Worm (Caenorhabditis elegans): Measurements from ENCODE around the gene T07F12.4.

DNA sequence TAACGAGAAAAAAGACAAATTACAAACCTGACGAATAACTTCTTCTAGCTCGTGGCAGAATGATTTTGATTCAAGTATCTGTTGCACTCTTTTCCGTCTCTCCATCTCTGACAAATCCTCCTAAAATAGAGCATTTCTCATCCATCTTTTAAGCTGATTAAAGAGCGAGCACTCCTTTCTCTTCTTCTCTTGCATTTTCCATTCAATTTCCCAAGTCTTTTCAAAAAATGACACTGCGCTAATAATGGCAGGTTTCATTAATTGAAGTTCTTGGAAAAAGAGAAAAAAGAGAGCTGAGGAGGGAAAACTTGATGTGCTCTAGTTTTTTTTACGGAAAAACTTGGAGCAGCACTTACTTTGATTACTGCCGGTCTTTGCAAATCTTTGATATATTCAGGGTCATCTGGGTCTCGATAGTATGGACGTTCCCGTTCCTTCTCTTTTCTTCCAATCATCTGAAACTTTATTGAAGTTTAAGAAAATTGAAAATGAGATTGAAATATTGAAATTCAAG is 41.0 kb downstream of the T07F12.4 start, which contains the start of gene add-1:
- no peak for TF ChIP-seq nhr-90 (tag; optimal IDR thresholded peaks at IDR 0.05; ENCODE audit: poor library complexity)
- no peak for TF ChIP-seq ets-5 (GFP tag; IDR thresholded peaks at IDR 0.05)
- TF ChIP-seq swsn-7 (tag; optimal IDR thresholded peaks at IDR 0.05), result no peak
- no peak for TF ChIP-seq mdl-1 (tag; optimal IDR thresholded peaks at IDR 0.05)
- TF ChIP-seq skn-1 (tag; optimal IDR thresholded peaks at IDR 0.05), result no peak
- TF ChIP-seq unc-62 (GFP tag; optimal IDR thresholded peaks at IDR 0.05), result no peak
- TF ChIP-seq pax-3 (tag; optimal IDR thresholded peaks at IDR 0.05), result no peak
- TF ChIP-seq lsy-2 (tag; optimal IDR thresholded peaks at IDR 0.05), result no peak
- no peak for TF ChIP-seq C34B4.2 (tag; optimal IDR thresholded peaks at IDR 0.05)
- no peak for TF ChIP-seq nhr-12 (tag; optimal IDR thresholded peaks at IDR 0.05)
- no peak for TF ChIP-seq ceh-88 (GFP tag; IDR thresholded peaks at IDR 0.05)
- TF ChIP-seq zag-1 (tag; optimal IDR thresholded peaks at IDR 0.05), result no peak

All from whole organism, L1 larva.